Fruit fly (Drosophila melanogaster) whole organism, pupa: ENCODE measurements around the gene ICA69.

Experiments
- CG14655 ChIP-seq: fragments of 200-800 bp; sonication (Bioruptor generic); optimal IDR thresholded peaks from 3 replicates; lab custom pipeline; 2017; ENCODE audit warnings: mild to moderate bottlenecking, missing biosample characterization, missing genetic modification reagents, missing genetic modification characterization
- CG15710 ChIP-seq: fragments of 200-800 bp; sonication (Bioruptor generic); optimal IDR thresholded peaks from 2 replicates; lab custom pipeline; 2018; ENCODE audit warnings: missing biosample characterization, mild to moderate bottlenecking, missing genetic modification characterization, moderate library complexity
- CG17806 ChIP-seq: fragments of 200-800 bp; sonication (Bioruptor generic); optimal IDR thresholded peaks from 2 replicates; lab custom pipeline; 2018; ENCODE audit warnings: missing biosample characterization, mild to moderate bottlenecking, missing genetic modification characterization, moderate library complexity
- CG32121 ChIP-seq: fragments of 200-800 bp; sonication (Bioruptor generic); IDR thresholded peaks from 2 replicates; pipeline ENCODE4 v1.3.6; 2022; ENCODE audit warnings: missing biosample characterization, missing genetic modification characterization
- CG4496 ChIP-seq: fragments of 200-800 bp; sonication (Bioruptor generic); IDR thresholded peaks from 3 replicates; pipeline ENCODE4 v1.3.6; 2022; ENCODE audit warnings: missing biosample characterization, missing genetic modification characterization
- CG8301 ChIP-seq: fragments of 200-800 bp; sonication (Bioruptor generic); optimal IDR thresholded peaks from 2 replicates; lab custom pipeline; 2018; ENCODE audit warnings: missing biosample characterization, mild to moderate bottlenecking, missing genetic modification characterization
- EcR ChIP-seq: fragments of 200-800 bp; sonication (Bioruptor generic); optimal IDR thresholded peaks from 3 replicates; lab custom pipeline; 2019; ENCODE audit warnings: missing biosample characterization, missing genetic modification characterization, mild to moderate bottlenecking, moderate library complexity, missing genetic modification reagents
- Ets98B ChIP-seq: fragments of 200-800 bp; sonication (Bioruptor generic); IDR thresholded peaks from 2 replicates; pipeline ENCODE4 v1.3.6; 2022; ENCODE audit warnings: missing biosample characterization, missing genetic modification characterization
- Pif1A ChIP-seq: fragments of 200-800 bp; sonication (Bioruptor generic); optimal IDR thresholded peaks from 3 replicates; lab custom pipeline; 2016; ENCODE audit warnings: missing biosample characterization, missing genetic modification characterization
- Snoo ChIP-seq: fragments of 200-800 bp; sonication (Bioruptor generic); optimal IDR thresholded peaks from 3 replicates; lab custom pipeline; 2017; ENCODE audit warnings: missing biosample characterization, mild to moderate bottlenecking, missing genetic modification characterization, inconsistent platforms

DNA sequence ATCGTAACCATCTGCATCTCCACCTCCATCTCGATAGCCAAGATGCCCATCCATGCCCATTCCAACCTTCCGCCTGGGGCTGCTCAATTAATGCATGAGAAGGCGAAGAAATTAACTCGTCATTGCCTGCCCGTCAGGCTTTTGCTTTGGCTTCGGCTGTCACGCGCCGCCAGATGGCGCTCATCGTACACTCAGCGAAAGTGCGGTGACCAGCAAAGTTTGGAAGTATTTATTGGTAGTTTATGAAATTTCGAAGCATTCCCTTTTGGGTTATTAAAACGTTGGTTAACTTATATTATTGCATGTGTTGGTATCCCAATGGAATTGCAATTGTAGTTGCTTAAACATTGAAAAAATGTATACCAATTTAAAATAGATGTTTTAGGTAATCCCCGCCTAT, 41.0 kb upstream of the ICA69 start:
- TF ChIP-seq CG14655 (GFP tag; lab: Kevin White, UChicago) (peak; percentile 20), CG8301 (tag; lab: Kevin White, UChicago) (no peak), CG17806 (tag; lab: Kevin White, UChicago) (no peak), Pif1A (GFP tag; lab: Kevin White, UChicago) (peak; percentile 4), Snoo (tag; lab: Kevin White, UChicago) (no peak), CG32121 (GFP tag; lab: Robert Waterston, UW) (no peak), CG4496 (no peak), EcR (GFP tag; lab: Kevin White, UChicago) (no peak), Ets98B (GFP tag; lab: Robert Waterston, UW) (no peak), CG15710 (tag; lab: Kevin White, UChicago) (no peak)
